Worm (Caenorhabditis elegans) whole organism, late embryonic: ENCODE data around the gene kcnl-1.

Experiments
- K09A11.1 ChIP-seq: sonication (generic microtip); optimal IDR thresholded peaks from 2 replicates; lab custom pipeline; 2017; ENCODE audit warnings: antibody characterized with exemption, mild to moderate bottlenecking, missing genetic modification characterization, missing compliant biosample characterization; ENCODE audit not compliant: insufficient read depth
- ceh-18 ChIP-seq: sonication (generic microtip); optimal IDR thresholded peaks from 2 replicates; lab custom pipeline; 2016; ENCODE audit warnings: missing genetic modification characterization, missing compliant biosample characterization
- ceh-2 ChIP-seq: sonication (generic microtip); optimal IDR thresholded peaks from 2 replicates; lab custom pipeline; 2016; ENCODE audit warnings: missing genotype, missing genetic modification characterization, missing compliant biosample characterization
- ceh-9 ChIP-seq: sonication (generic microtip); optimal IDR thresholded peaks from 2 replicates; lab custom pipeline; 2016; ENCODE audit warnings: mild to moderate bottlenecking, missing genetic modification characterization, inconsistent platforms, missing compliant biosample characterization

DNA sequence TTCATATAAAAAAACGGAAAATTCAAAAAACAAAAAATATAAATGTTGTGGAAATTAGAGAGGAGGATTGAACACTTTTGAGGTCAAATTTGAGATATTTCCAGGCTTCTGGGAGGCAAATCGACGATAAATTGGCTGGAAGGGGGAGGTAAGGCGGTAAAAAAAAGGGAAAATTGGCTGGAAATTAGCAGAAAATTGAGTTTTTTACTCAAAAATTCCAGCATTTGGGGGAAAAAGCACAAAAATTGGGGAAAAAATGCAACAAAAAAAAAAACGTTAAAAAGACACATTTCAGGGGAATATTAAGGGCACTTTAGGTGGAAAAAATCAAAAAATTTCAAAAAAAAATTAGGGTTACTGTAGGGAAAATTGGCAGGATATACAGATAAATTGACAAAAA lies 69.0 kb downstream of the kcnl-1 start:
- TF ChIP-seq K09A11.1 = no peak
- TF ChIP-seq ceh-18 (tag; lab: Kevin White, UChicago) = no peak
- TF ChIP-seq ceh-2 (tag; lab: Kevin White, UChicago) = no peak
- no peak for TF ChIP-seq ceh-9 (tag; lab: Kevin White, UChicago)
